Worm (Caenorhabditis elegans) whole organism, midembryonic: ENCODE data around the gene trap-2.

ENCODE experiments used
- T22C8.4 ChIP-seq: fragments of 200-800 bp; sonication (Bioruptor generic); IDR thresholded peaks from 2 replicates; pipeline ENCODE4 v1.3.6; 2022; ENCODE audit warnings: missing genetic modification characterization, missing compliant biosample characterization
- cog-1 ChIP-seq: sonication (generic microtip); optimal IDR thresholded peaks from 2 replicates; lab custom pipeline; 2016; ENCODE audit warnings: missing genetic modification characterization, missing compliant biosample characterization
- flt-1 ChIP-seq: fragments of 200-800 bp; sonication (Bioruptor generic); IDR thresholded peaks from 2 replicates; pipeline ENCODE4 v1.3.6; 2022; ENCODE audit warnings: missing genetic modification characterization, missing compliant biosample characterization
- klf-2 ChIP-seq: fragments of 200-800 bp; sonication (Bioruptor generic); conservative IDR thresholded peaks from 2 replicates; pipeline ENCODE4 v1.3.6; 2022; ENCODE audit warnings: missing genetic modification reagents, missing genetic modification characterization, missing compliant biosample characterization
- med-1 ChIP-seq: sonication (generic microtip); optimal IDR thresholded peaks from 2 replicates; lab custom pipeline; 2017; ENCODE audit warnings: missing genetic modification characterization, mild to moderate bottlenecking, missing compliant biosample characterization, antibody characterized with exemption, missing genetic modification reagents; ENCODE audit not compliant: insufficient read depth
- ref-1 ChIP-seq: fragments of 200-800 bp; sonication (Bioruptor generic); conservative IDR thresholded peaks from 2 replicates; pipeline ENCODE4 v1.3.6; 2022; ENCODE audit warnings: missing genetic modification reagents, missing genetic modification characterization, missing compliant biosample characterization
- tab-1 ChIP-seq: fragments of 200-800 bp; sonication (Bioruptor generic); IDR thresholded peaks from 2 replicates; pipeline ENCODE4 v1.3.6; 2022; ENCODE audit warnings: missing genetic modification characterization, missing compliant biosample characterization
- ztf-23 ChIP-seq: fragments of 200-800 bp; sonication (Bioruptor generic); IDR thresholded peaks from 2 replicates; pipeline ENCODE4 v1.3.6; 2022; ENCODE audit warnings: missing genetic modification reagents, missing genetic modification characterization, missing compliant biosample characterization
- ztf-29 ChIP-seq: fragments of 200-800 bp; sonication (Bioruptor generic); IDR thresholded peaks from 2 replicates; pipeline ENCODE4 v1.3.6; 2022; ENCODE audit warnings: missing genetic modification reagents, missing genetic modification characterization, missing compliant biosample characterization

The trap-2 gene

ce11 chrX:789848-790247, 22.0 kb upstream of the trap-2 start:
- TF ChIP-seq med-1 (GFP tag; lab: Kevin White, UChicago) (no peak), tab-1 (GFP tag; lab: Robert Waterston, UW) (no peak), flt-1 (no peak), T22C8.4 (GFP tag; lab: Robert Waterston, UW) (no peak), klf-2 (no peak), cog-1 (tag; lab: Kevin White, UChicago) (no peak), ztf-29 (GFP tag; lab: Robert Waterston, UW) (no peak), ref-1 (GFP tag; lab: Robert Waterston, UW) (no peak), ztf-23 (no peak)

ce11 chrX:787992-788391, 20.1 kb upstream of the trap-2 start, which contains the start of gene attf-5:
TSS of gene attf-5 (plus strand) at chrX:788353.
- TF ChIP-seq tab-1 (GFP tag; lab: Robert Waterston, UW) (no peak), cog-1 (tag; lab: Kevin White, UChicago) (no peak), ztf-29 (GFP tag; lab: Robert Waterston, UW) (no peak), klf-2 (no peak), ref-1 (GFP tag; lab: Robert Waterston, UW) (no peak), T22C8.4 (GFP tag; lab: Robert Waterston, UW) (peak; percentile 80)

ce11 chrX:785368-785767, 17.5 kb upstream of the trap-2 start:
- TF ChIP-seq tab-1 (GFP tag; lab: Robert Waterston, UW) (no peak), T22C8.4 (GFP tag; lab: Robert Waterston, UW) (no peak), med-1 (GFP tag; lab: Kevin White, UChicago) (no peak), klf-2 (no peak), ztf-29 (GFP tag; lab: Robert Waterston, UW) (no peak)

- TF ChIP-seq T22C8.4 (GFP tag; lab: Robert Waterston, UW): no peak
- no peak for TF ChIP-seq cog-1 (tag; lab: Kevin White, UChicago)
- no peak for TF ChIP-seq flt-1
Observed at ce11 chrX:784853-785252, 17.0 kb upstream of the trap-2 start, which contains the start of gene T04G9.6. TSS of gene T04G9.6 (minus strand) at chrX:784953.

ce11 chrX:780027-780426, 12.2 kb upstream of the trap-2 start:
- TF ChIP-seq ztf-23: no peak
- no peak for TF ChIP-seq flt-1
- TF ChIP-seq tab-1 (GFP tag; lab: Robert Waterston, UW): no peak
- TF ChIP-seq klf-2: no peak
- TF ChIP-seq ztf-29 (GFP tag; lab: Robert Waterston, UW): no peak
- TF ChIP-seq med-1 (GFP tag; lab: Kevin White, UChicago): no peak
- no peak for TF ChIP-seq T22C8.4 (GFP tag; lab: Robert Waterston, UW)
- TF ChIP-seq ref-1 (GFP tag; lab: Robert Waterston, UW): no peak
- TF ChIP-seq cog-1 (tag; lab: Kevin White, UChicago): no peak

- TF ChIP-seq klf-2 (no peak), med-1 (GFP tag; lab: Kevin White, UChicago) (no peak), ztf-29 (GFP tag; lab: Robert Waterston, UW) (no peak), ref-1 (GFP tag; lab: Robert Waterston, UW) (no peak), flt-1 (no peak), ztf-23 (no peak), T22C8.4 (GFP tag; lab: Robert Waterston, UW) (no peak), cog-1 (tag; lab: Kevin White, UChicago) (no peak), tab-1 (GFP tag; lab: Robert Waterston, UW) (no peak)
Observed at ce11 chrX:779259-779658, 11.4 kb upstream of the trap-2 start.

ce11 chrX:777421-777820, 9.6 kb upstream of the trap-2 start, which contains the start of gene nas-15:
TSS of gene nas-15 (plus strand) at chrX:777721.
- no peak for TF ChIP-seq med-1 (GFP tag; lab: Kevin White, UChicago)
- TF ChIP-seq ref-1 (GFP tag; lab: Robert Waterston, UW): no peak
- no peak for TF ChIP-seq klf-2
- no peak for TF ChIP-seq ztf-23
- no peak for TF ChIP-seq T22C8.4 (GFP tag; lab: Robert Waterston, UW)
- TF ChIP-seq tab-1 (GFP tag; lab: Robert Waterston, UW): no peak
- no peak for TF ChIP-seq ztf-29 (GFP tag; lab: Robert Waterston, UW)
- no peak for TF ChIP-seq cog-1 (tag; lab: Kevin White, UChicago)
- TF ChIP-seq flt-1: no peak

ce11 chrX:772184-772583, 4.3 kb upstream of the trap-2 start, which contains the start of gene T04G9.4:
TSS of gene T04G9.4 (plus strand) at chrX:772476.
- TF ChIP-seq T22C8.4 (GFP tag; lab: Robert Waterston, UW) (no peak), flt-1 (no peak)

- TF ChIP-seq flt-1: no peak
- no peak for TF ChIP-seq T22C8.4 (GFP tag; lab: Robert Waterston, UW)
- no peak for TF ChIP-seq cog-1 (tag; lab: Kevin White, UChicago)
- no peak for TF ChIP-seq ztf-23
- TF ChIP-seq med-1 (GFP tag; lab: Kevin White, UChicago): no peak
Observed at ce11 chrX:770537-770936, 2.7 kb upstream of the trap-2 start, which contains the start of gene T04G9.7. TSS of gene T04G9.7 (plus strand) at chrX:770837.

ce11 chrX:769550-769949, 1.7 kb upstream of the trap-2 start:
- TF ChIP-seq cog-1 (tag; lab: Kevin White, UChicago) (no peak), klf-2 (no peak), tab-1 (GFP tag; lab: Robert Waterston, UW) (no peak), ztf-23 (no peak), ref-1 (GFP tag; lab: Robert Waterston, UW) (no peak), med-1 (GFP tag; lab: Kevin White, UChicago) (no peak), T22C8.4 (GFP tag; lab: Robert Waterston, UW) (no peak), flt-1 (no peak), ztf-29 (GFP tag; lab: Robert Waterston, UW) (no peak)
